Worm (Caenorhabditis elegans): ENCODE data around the gene cyp-13A3.

DNA sequence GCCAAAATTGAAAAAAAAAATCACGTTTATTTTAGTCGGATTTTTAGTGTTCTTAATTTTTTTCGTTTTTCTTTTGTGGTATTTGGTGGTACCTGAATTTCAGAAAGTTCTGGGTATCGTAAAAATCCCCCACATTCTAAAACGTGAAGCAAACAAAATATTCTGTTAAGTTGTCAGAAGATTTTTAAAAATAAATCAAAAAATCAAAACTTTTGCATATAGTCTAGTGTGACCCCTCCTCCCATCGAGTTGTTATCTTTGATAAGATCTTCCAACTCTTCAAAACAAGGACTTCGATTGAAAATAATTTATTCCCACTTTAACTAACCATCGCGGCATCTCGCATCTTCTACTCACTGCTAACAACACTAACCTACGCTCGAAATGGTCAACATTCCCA is 36.0 kb upstream of the cyp-13A3 start, which contains the start of gene ZK938.1:
- TF ChIP-seq lsy-2 (tag; optimal IDR thresholded peaks at IDR 0.05) (no peak), nhr-11 (tag; optimal IDR thresholded peaks at IDR 0.05) (no peak), daf-8 (GFP tag; IDR thresholded peaks at IDR 0.05) (no peak), lir-3 (tag; optimal IDR thresholded peaks at IDR 0.05) (no peak), ceh-82 (tag; optimal IDR thresholded peaks at IDR 0.05) (no peak), daf-12 (tag; optimal IDR thresholded peaks at IDR 0.05) (no peak), ztf-11 (tag; optimal IDR thresholded peaks at IDR 0.05) (no peak), hlh-30 (tag; optimal IDR thresholded peaks at IDR 0.05; ENCODE audit: insufficient read depth) (no peak), ceh-20 (GFP tag; IDR thresholded peaks at IDR 0.05) (no peak), lin-38 (GFP tag; IDR thresholded peaks at IDR 0.05) (no peak), egl-27 (tag; optimal IDR thresholded peaks at IDR 0.05) (no peak), lin-13 (GFP tag; optimal IDR thresholded peaks at IDR 0.05) (no peak)
